Worm (Caenorhabditis elegans) whole organism, early embryonic: ENCODE measurements around the gene Y69A2AR.31.

ENCODE experiments used
- B0310.2 ChIP-seq: sonication (generic microtip); optimal IDR thresholded peaks from 2 replicates; lab custom pipeline; 2016; ENCODE audit warnings: mild to moderate bottlenecking, missing genetic modification characterization, missing compliant biosample characterization
- ama-1 ChIP-seq: fragments of 150-350 bp; optimal IDR thresholded peaks from 2 replicates; lab custom pipeline; 2014
- ceh-13 ChIP-seq: fragments of 200-800 bp; sonication (Bioruptor generic); optimal IDR thresholded peaks from 2 replicates; lab custom pipeline; 2018; ENCODE audit warnings: mild to moderate bottlenecking, missing genetic modification characterization, missing compliant biosample characterization
- ceh-36 ChIP-seq: sonication (generic microtip); optimal IDR thresholded peaks from 2 replicates; lab custom pipeline; 2016; ENCODE audit warnings: missing genetic modification characterization, inconsistent platforms, missing compliant biosample characterization
- ets-7 ChIP-seq: sonication (generic microtip); optimal IDR thresholded peaks from 2 replicates; lab custom pipeline; 2016; ENCODE audit warnings: missing genotype, missing genetic modification characterization, missing compliant biosample characterization
- flt-1 ChIP-seq: fragments of 200-800 bp; sonication (Bioruptor generic); IDR thresholded peaks from 2 replicates; pipeline ENCODE4 v1.3.6; 2022; ENCODE audit warnings: missing genetic modification characterization, missing compliant biosample characterization
- hmbx-1 ChIP-seq: sonication (generic microtip); optimal IDR thresholded peaks from 2 replicates; lab custom pipeline; 2016; ENCODE audit warnings: mild to moderate bottlenecking, missing genetic modification characterization, missing compliant biosample characterization
- hmg-4 ChIP-seq: fragments of 200-800 bp; sonication (Bioruptor generic); optimal IDR thresholded peaks from 2 replicates; lab custom pipeline; 2018; ENCODE audit warnings: mild to moderate bottlenecking, missing genetic modification characterization, missing compliant biosample characterization
- hnd-1 ChIP-seq: sonication (generic microtip); optimal IDR thresholded peaks from 2 replicates; lab custom pipeline; 2016; ENCODE audit warnings: missing genetic modification characterization, missing compliant biosample characterization
- pes-1 ChIP-seq: fragments of 200-800 bp; sonication (Bioruptor generic); IDR thresholded peaks from 2 replicates; pipeline ENCODE4 v1.3.6; 2022; ENCODE audit warnings: missing genetic modification reagents, missing genetic modification characterization, missing compliant biosample characterization
- sea-1 ChIP-seq: fragments of 200-800 bp; sonication (Bioruptor generic); conservative IDR thresholded peaks from 2 replicates; pipeline ENCODE4 v1.3.6; 2022; ENCODE audit warnings: missing genetic modification characterization, missing compliant biosample characterization
- tbx-11 ChIP-seq: fragments of 200-800 bp; sonication (Bioruptor generic); IDR thresholded peaks from 2 replicates; pipeline ENCODE4 v1.3.6; 2022; ENCODE audit warnings: missing genetic modification characterization, missing compliant biosample characterization
- tbx-37 ChIP-seq: fragments of 200-800 bp; sonication (Bioruptor generic); conservative IDR thresholded peaks from 2 replicates; pipeline ENCODE4 v1.3.6; 2022; ENCODE audit warnings: missing genetic modification reagents, missing genetic modification characterization, missing compliant biosample characterization

- TF ChIP-seq ama-1 (lab: Kevin White, UChicago) (no peak), tbx-11 (GFP tag; lab: Robert Waterston, UW) (no peak), pes-1 (GFP tag; lab: Robert Waterston, UW) (no peak), ceh-13 (GFP tag; lab: Kevin White, UChicago) (no peak), flt-1 (no peak), hmg-4 (GFP tag; lab: Kevin White, UChicago) (no peak), hnd-1 (tag; lab: Kevin White, UChicago) (no peak), tbx-37 (GFP tag; lab: Robert Waterston, UW) (no peak), B0310.2 (tag; lab: Kevin White, UChicago) (no peak), sea-1 (GFP tag; lab: Robert Waterston, UW) (no peak), ets-7 (tag; lab: Kevin White, UChicago) (no peak), ceh-36 (tag; lab: Kevin White, UChicago) (no peak), hmbx-1 (tag; lab: Kevin White, UChicago) (no peak)
Measured at ce11 chrIV:2707012-2707411, 43.2 kb upstream of the Y69A2AR.31 start, which contains the start of gene ubc-8.
